Fruit fly (Drosophila melanogaster): Measurements from ENCODE around the gene Aven.
A peak's percentile ranks its signal among the peaks of the same experiment; 100 is the strongest.

The Aven gene

DNA sequence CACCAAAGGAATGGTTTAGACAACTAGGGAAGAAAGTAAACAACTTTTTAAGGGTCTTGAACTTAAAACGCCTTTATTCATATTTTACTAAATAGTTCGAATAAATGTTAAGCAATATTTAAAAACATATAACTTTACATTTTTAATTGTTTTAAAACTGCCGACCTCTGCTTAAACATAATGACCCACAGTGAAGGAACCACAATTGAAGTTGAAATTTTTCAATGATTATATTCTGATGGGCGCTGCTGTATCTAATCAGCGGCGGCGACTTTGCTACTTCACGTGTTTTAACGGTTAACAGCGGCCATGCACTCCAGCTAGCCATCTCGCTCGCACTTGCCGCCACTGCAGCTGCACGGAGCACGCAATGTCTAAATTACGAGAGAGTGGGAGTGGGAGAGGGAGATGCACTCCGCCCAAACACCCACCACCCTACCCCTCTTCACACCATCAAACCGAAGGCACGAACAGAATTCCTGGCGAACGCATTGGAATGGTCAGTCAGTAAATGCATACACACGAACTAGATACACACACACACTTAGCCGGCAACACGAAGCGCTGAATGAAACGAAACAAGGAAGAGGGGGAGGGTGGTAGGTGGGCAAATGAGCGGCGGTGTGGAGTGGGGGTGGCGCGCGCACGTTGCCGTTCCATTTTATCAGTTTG lies 50.6 kb downstream of the Aven start (continued):
- TF ChIP-seq CG13287 (GFP tag; IDR thresholded peaks at IDR 0.05; ENCODE audit: partially characterized antibody) (no peak), slbo (GFP tag; IDR thresholded peaks at IDR 0.05) (peak; percentile 48), CG9876 (GFP tag; optimal IDR thresholded peaks at IDR 0.05) (no peak), CG10654 (GFP tag; optimal IDR thresholded peaks at IDR 0.05) (peak; percentile 31), ab (GFP tag; optimal IDR thresholded peaks at IDR 0.05) (no peak), rib (GFP tag; IDR thresholded peaks at IDR 0.05) (no peak), CG14014 (GFP tag; IDR thresholded peaks at IDR 0.05) (peak; percentile 64), oc (tag; optimal IDR thresholded peaks at IDR 0.05) (no peak), Ssrp (tag; optimal IDR thresholded peaks at IDR 0.05) (peak; percentile 77), mam (GFP tag; optimal IDR thresholded peaks at IDR 0.05) (peak; percentile 11), yki (optimal IDR thresholded peaks at IDR 0.05) (no peak), TFAM (GFP tag; optimal IDR thresholded peaks at IDR 0.05) (no peak), seq (GFP tag; IDR thresholded peaks at IDR 0.05) (no peak), CG11696 (GFP tag; IDR thresholded peaks at IDR 0.05) (peak; percentile 91), dati (GFP tag; IDR thresholded peaks at IDR 0.05) (no peak), vvl (GFP tag; IDR thresholded peaks at IDR 0.05) (peak; percentile 56), CG11247 (GFP tag; IDR thresholded peaks at IDR 0.05) (no peak), nmo (GFP tag; optimal IDR thresholded peaks at IDR 0.05) (peak; percentile 77), CG12155 (GFP tag; optimal IDR thresholded peaks at IDR 0.05) (peak; percentile 28), wek (GFP tag; optimal IDR thresholded peaks at IDR 0.05) (no peak), HLH3B (GFP tag; IDR thresholded peaks at IDR 0.05) (no peak), crol (GFP tag; IDR thresholded peaks at IDR 0.05) (peak; percentile 99), CG2129 (GFP tag; IDR thresholded peaks at IDR 0.05; ENCODE audit: partially characterized antibody) (no peak), CG3163 (GFP tag; optimal IDR thresholded peaks at IDR 0.05) (no peak), CG9797 (GFP tag; optimal IDR thresholded peaks at IDR 0.05) (no peak), lola (GFP tag; optimal IDR thresholded peaks at IDR 0.05) (peak in 1 of 3 experiments; percentile 61), C15 (GFP tag; IDR thresholded peaks at IDR 0.05) (0 out of 3 replicates have a peak, but pooled peaks have one; percentile 13), CG4617 (GFP tag; optimal IDR thresholded peaks at IDR 0.05; ENCODE audit: borderline replicate concordance) (no peak), fd64A (GFP tag; optimal IDR thresholded peaks at IDR 0.05) (no peak), CG9817 (tag; optimal IDR thresholded peaks at IDR 0.05) (peak; percentile 45), CG4360 (GFP tag; IDR thresholded peaks at IDR 0.05) (no peak), Atf-2 (GFP tag; optimal IDR thresholded peaks at IDR 0.05) (peak; percentile 16), CG2120 (GFP tag; optimal IDR thresholded peaks at IDR 0.05) (peak; percentile 68), CG6272 (GFP tag; IDR thresholded peaks at IDR 0.05) (no peak), NC2α (GFP tag; optimal IDR thresholded peaks at IDR 0.05) (no peak), dpn (GFP tag; optimal IDR thresholded peaks at IDR 0.05) (peak; percentile 6 to 41), cg (GFP tag; optimal IDR thresholded peaks at IDR 0.05) (peak; percentile 83), caup (GFP tag; optimal IDR thresholded peaks at IDR 0.05; ENCODE audit: severe bottlenecking) (no peak), CG9932 (GFP tag; IDR thresholded peaks at IDR 0.05) (0 out of 2 replicates have a peak, but pooled peaks have one; percentile 13), grn (GFP tag; optimal IDR thresholded peaks at IDR 0.05) (no peak), CG1233 (GFP tag; optimal IDR thresholded peaks at IDR 0.05) (peak; percentile 37), CG12236 (GFP tag; optimal IDR thresholded peaks at IDR 0.05) (no peak), CG32532 (GFP tag; IDR thresholded peaks at IDR 0.05) (peak; percentile 18; the same call in 1 of the 2 replicates), CG3995 (GFP tag; optimal IDR thresholded peaks at IDR 0.05) (no peak), pfk (GFP tag; optimal IDR thresholded peaks at IDR 0.05) (peak; percentile 81), CG2712 (tag; optimal IDR thresholded peaks at IDR 0.05) (peak; percentile 71), CG16815 (GFP tag; optimal IDR thresholded peaks at IDR 0.05) (peak; percentile 1), kay (GFP tag; optimal IDR thresholded peaks at IDR 0.05) (no peak), CG10267 (tag; optimal IDR thresholded peaks at IDR 0.05) (peak; percentile 47), gsb-n (tag; optimal IDR thresholded peaks at IDR 0.05) (peak; percentile 58), CG10321 (GFP tag; IDR thresholded peaks at IDR 0.05) (peak; percentile 78)
